Fruit fly (Drosophila melanogaster) S2 (cell line): ENCODE measurements around the gene Reg-2.

Experiments used
- CG8478 ChIP-seq: fragments of >200 bp; optimal IDR thresholded peaks from 2 replicates; lab custom pipeline; 2018
- CTCF ChIP-seq, 2 experiments: fragments of >200 bp; optimal IDR thresholded peaks; 2 replicates each; lab custom pipeline; 2018

DNA sequence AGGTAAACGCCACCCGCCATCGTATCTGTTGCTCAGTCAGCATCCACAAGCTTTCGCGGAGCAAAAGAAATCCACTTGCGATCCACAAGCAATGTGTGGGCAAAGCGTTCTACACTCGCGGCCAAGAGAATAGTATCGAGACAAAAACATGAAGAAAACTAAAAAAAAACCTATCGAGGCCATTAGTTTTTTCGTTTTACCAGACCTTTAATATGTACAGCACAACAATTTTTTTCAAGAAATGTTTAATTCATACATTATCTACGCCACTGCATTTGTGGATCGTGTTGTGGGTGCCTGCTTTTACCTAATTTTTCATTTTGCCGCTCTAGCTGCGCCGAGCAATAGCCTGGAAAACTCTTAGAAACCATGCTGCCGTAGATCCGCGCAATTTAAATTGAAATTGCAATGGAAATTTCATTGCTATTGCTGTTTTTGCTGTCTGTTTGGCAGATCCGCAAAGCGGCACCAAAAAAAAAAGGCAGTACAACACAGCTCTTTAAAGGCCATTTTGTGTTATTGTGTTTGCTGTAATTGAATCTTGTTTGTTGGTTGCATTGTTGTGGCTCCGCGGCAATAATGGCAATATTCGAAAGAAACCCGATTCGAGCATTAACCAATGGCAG is 43.3 kb downstream of the Reg-2 start:
- TF ChIP-seq CG8478 (lab: Kevin White, UChicago) = no peak
- TF ChIP-seq CTCF (optimal IDR thresholded peaks at IDR 0.05; lab: Kevin White, UChicago) = no peak
